Worm (Caenorhabditis elegans): ENCODE data around the gene Y43C5A.7.

Gene Y43C5A.7

ce11 chrIV:10277716-10278115 is 656 bp downstream of the Y43C5A.7 start, which contains the start of gene Y43C5A.4:
Y43C5A.4 (plus strand) TSS chrIV:10278016.
- TF ChIP-seq zfp-3 (GFP tag; conservative IDR thresholded peaks at IDR 0.05): no peak
- no peak for TF ChIP-seq nhr-6 (tag; optimal IDR thresholded peaks at IDR 0.05)
- TF ChIP-seq rbr-2 (tag; optimal IDR thresholded peaks at IDR 0.05): no peak
- no peak for TF ChIP-seq F10B5.3 (tag; optimal IDR thresholded peaks at IDR 0.05)
- TF ChIP-seq ama-1 (optimal IDR thresholded peaks at IDR 0.05): no peak
- no peak for TF ChIP-seq F37D6.2 (tag; optimal IDR thresholded peaks at IDR 0.05)
- no peak for TF ChIP-seq zip-11 (GFP tag; IDR thresholded peaks at IDR 0.05)
- TF ChIP-seq D1046.2 (GFP tag; IDR thresholded peaks at IDR 0.05): no peak
- TF ChIP-seq mdt-29 (GFP tag; IDR thresholded peaks at IDR 0.05): no peak
- TF ChIP-seq mxl-3 (GFP tag; optimal IDR thresholded peaks at IDR 0.05): no peak
- TF ChIP-seq duxl-1 (tag; optimal IDR thresholded peaks at IDR 0.05; ENCODE audit: poor library complexity): no peak
- no peak for TF ChIP-seq F26F4.8 (GFP tag; conservative IDR thresholded peaks at IDR 0.05)
- TF ChIP-seq zip-2 (tag; optimal IDR thresholded peaks at IDR 0.05): no peak
- TF ChIP-seq daf-19 (GFP tag; conservative IDR thresholded peaks at IDR 0.05): no peak
- TF ChIP-seq ZK337.2 (GFP tag; IDR thresholded peaks at IDR 0.05): no peak
- TF ChIP-seq nhr-76 (tag; optimal IDR thresholded peaks at IDR 0.05): no peak
- no peak for TF ChIP-seq unc-39 (tag; optimal IDR thresholded peaks at IDR 0.05)

- TF ChIP-seq D1046.2 (GFP tag; IDR thresholded peaks at IDR 0.05) (no peak), dve-1 (tag; optimal IDR thresholded peaks at IDR 0.05; ENCODE audit: insufficient read depth) (peak; percentile 12), aha-1 (tag) (peak; percentile 55), php-3 (GFP tag; IDR thresholded peaks at IDR 0.05) (no peak), mxl-3 (GFP tag; optimal IDR thresholded peaks at IDR 0.05) (no peak), lin-1 (GFP tag; IDR thresholded peaks at IDR 0.05) (no peak), nhr-6 (tag; optimal IDR thresholded peaks at IDR 0.05) (no peak), cey-2 (tag; optimal IDR thresholded peaks at IDR 0.05; ENCODE audit: borderline replicate concordance, insufficient read depth) (no peak), nhr-28 (tag; optimal IDR thresholded peaks at IDR 0.05) (peak; percentile 7), rbr-2 (tag; optimal IDR thresholded peaks at IDR 0.05) (no peak), fos-1 (tag; optimal IDR thresholded peaks at IDR 0.05) (no peak), unc-62 (GFP tag; optimal IDR thresholded peaks at IDR 0.05 in 1 of 2) (peak in 1 of 2 experiments; percentile 49), unc-62 (tag; optimal IDR thresholded peaks at IDR 0.05) (no peak), pqm-1 (tag; optimal IDR thresholded peaks at IDR 0.05) (peak; percentile 44)
Observed at ce11 chrIV:10281482-10281881, 4.4 kb downstream of the Y43C5A.7 start, which contains the start of gene thk-1. thk-1 (minus strand) TSS chrIV:10281582.

ce11 chrIV:10284194-10284910 is 7.3 kb downstream of the Y43C5A.7 start, which contains the start of gene rad-51:
rad-51 (minus strand) TSS chrIV:10284244.
- TF ChIP-seq nhr-11 (tag; optimal IDR thresholded peaks at IDR 0.05) (no peak), sdz-12 (GFP tag; optimal IDR thresholded peaks at IDR 0.05) (no peak), T20F7.1 (GFP tag; optimal IDR thresholded peaks at IDR 0.05) (no peak), mes-2 (tag; optimal IDR thresholded peaks at IDR 0.05; ENCODE audit: poor library complexity, severe bottlenecking) (peak; percentile 76), ceh-62 (tag; optimal IDR thresholded peaks at IDR 0.05) (no peak), hif-1 (tag; optimal IDR thresholded peaks at IDR 0.05) (peak in 1 of 2 experiments; percentile 25), zfp-2 (tag; optimal IDR thresholded peaks at IDR 0.05) (no peak), unc-39 (tag; optimal IDR thresholded peaks at IDR 0.05) (no peak), dmd-9 (GFP tag; IDR thresholded peaks at IDR 0.05) (no peak), Y5F2A.4 (GFP tag; optimal IDR thresholded peaks at IDR 0.05) (no peak), egl-27 (tag; optimal IDR thresholded peaks at IDR 0.05) (no peak), zag-1 (tag; optimal IDR thresholded peaks at IDR 0.05) (no peak), hlh-11 (tag; optimal IDR thresholded peaks at IDR 0.05) (peak; percentile 70), ztf-11 (tag; optimal IDR thresholded peaks at IDR 0.05) (no peak), ces-1 (GFP tag; optimal IDR thresholded peaks at IDR 0.05) (no peak), pqm-1 (tag; optimal IDR thresholded peaks at IDR 0.05) (no peak), nhr-77 (tag; optimal IDR thresholded peaks at IDR 0.05) (peak; percentile 33), Y48G9A.11 (GFP tag; IDR thresholded peaks at IDR 0.05) (no peak), aly-2 (tag; optimal IDR thresholded peaks at IDR 0.05) (no peak), hlh-30 (tag; optimal IDR thresholded peaks at IDR 0.05; ENCODE audit: insufficient read depth) (peak; percentile 64), fos-1 (tag; optimal IDR thresholded peaks at IDR 0.05) (no peak), jun-1 (tag; optimal IDR thresholded peaks at IDR 0.05) (peak; percentile 15), nhr-28 (tag; optimal IDR thresholded peaks at IDR 0.05) (peak; percentile 76), zfp-3 (GFP tag; conservative IDR thresholded peaks at IDR 0.05) (no peak), F10B5.3 (tag; optimal IDR thresholded peaks at IDR 0.05) (no peak), Y75B8A.6 (GFP tag; IDR thresholded peaks at IDR 0.05) (no peak), dve-1 (tag; optimal IDR thresholded peaks at IDR 0.05; ENCODE audit: insufficient read depth) (peak; percentile 47)

Measured in whole organism, L4 larva.